Worm (Caenorhabditis elegans): ENCODE results near the gene cyp-34A10.

cyp-34A10 gene

ce11 chrV:3963715-3964114, 9.1 kb downstream of the cyp-34A10 start, which contains the start of gene cyp-34A7:
cyp-34A7 (minus strand) TSS chrV:3963815.
- peak; percentile 42 for TF ChIP-seq nhr-28 (tag; optimal IDR thresholded peaks at IDR 0.05)
- no peak for TF ChIP-seq daf-16 (GFP tag; optimal IDR thresholded peaks at IDR 0.05)
- TF ChIP-seq daf-16 (tag; optimal IDR thresholded peaks at IDR 0.05): no peak
- TF ChIP-seq nhr-48 (tag; optimal IDR thresholded peaks at IDR 0.05): no peak
- no peak for TF ChIP-seq unc-62 (GFP tag; optimal IDR thresholded peaks at IDR 0.05 in 1 of 2)
- no peak for TF ChIP-seq unc-62 (tag; optimal IDR thresholded peaks at IDR 0.05)
- TF ChIP-seq zag-1 (tag; optimal IDR thresholded peaks at IDR 0.05): no peak
- TF ChIP-seq hmg-1.1 (GFP tag; IDR thresholded peaks at IDR 0.05): no peak
- TF ChIP-seq duxl-1 (tag; optimal IDR thresholded peaks at IDR 0.05; ENCODE audit: poor library complexity): no peak
- no peak for TF ChIP-seq aly-2 (tag; optimal IDR thresholded peaks at IDR 0.05)

DNA sequence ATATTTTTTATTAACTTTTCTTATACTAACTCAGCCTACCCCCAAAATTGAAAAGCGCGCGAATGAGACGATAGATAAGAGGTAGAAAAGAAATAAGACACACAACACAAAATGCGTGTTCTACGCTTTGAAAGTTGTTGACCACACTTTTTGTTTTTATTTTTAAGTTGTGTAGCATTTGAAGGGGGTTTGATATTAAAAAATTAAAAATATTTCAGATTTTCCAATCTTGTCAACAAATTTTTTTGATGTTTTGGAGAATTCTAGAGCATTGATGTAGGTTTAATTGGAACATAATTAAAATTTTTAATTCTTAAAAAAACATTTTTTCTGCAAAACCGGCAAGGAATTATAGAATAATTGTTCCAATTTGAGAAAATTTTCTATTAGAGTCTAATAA, 11.6 kb downstream of the cyp-34A10 start, which contains the start of gene cyp-34A6:
TSS of gene cyp-34A6 (minus strand) at position 101 of the 400 bp plus-strand sequence.
- TF ChIP-seq nhr-11 (tag; optimal IDR thresholded peaks at IDR 0.05) (no peak), zip-2 (tag; optimal IDR thresholded peaks at IDR 0.05) (no peak), daf-16 (GFP tag; optimal IDR thresholded peaks at IDR 0.05) (no peak), daf-16 (tag; optimal IDR thresholded peaks at IDR 0.05) (peak; percentile 49), ctbp-1 (GFP tag; IDR thresholded peaks at IDR 0.05) (no peak)

- TF ChIP-seq nhr-28 (tag; optimal IDR thresholded peaks at IDR 0.05) (peak; percentile 49), set-16 (GFP tag; IDR thresholded peaks at IDR 0.05) (no peak), aly-2 (tag; optimal IDR thresholded peaks at IDR 0.05) (no peak)
Observed at ce11 chrV:3957608-3958007, 15.2 kb downstream of the cyp-34A10 start, which contains the start of gene cyp-34A5. cyp-34A5 (minus strand) TSS chrV:3957708.

DNA sequence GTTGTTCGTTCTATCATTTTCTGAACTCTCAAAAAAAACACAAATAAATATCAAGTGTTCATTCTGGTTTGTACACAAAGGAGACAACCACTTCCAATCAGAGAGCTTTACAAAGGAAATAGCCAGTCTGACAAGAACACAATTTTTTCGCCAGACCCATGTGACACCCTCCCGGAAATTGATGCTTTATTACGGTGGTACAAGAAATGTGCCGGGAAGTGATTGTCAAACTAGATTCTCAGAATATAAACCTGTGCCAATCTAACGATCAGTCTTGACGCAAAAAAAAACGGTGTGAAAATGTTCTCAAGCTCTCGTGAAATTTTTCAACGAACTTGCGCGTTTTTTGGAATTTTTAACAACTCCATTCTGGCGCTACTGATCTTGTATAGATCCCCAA, 19.1 kb downstream of the cyp-34A10 start, which contains the start of gene str-247:
TSS of gene str-247 (plus strand) at position 301 of the 400 bp plus-strand sequence.
- TF ChIP-seq attf-4 (tag; optimal IDR thresholded peaks at IDR 0.05) (no peak), T20F7.1 (GFP tag; optimal IDR thresholded peaks at IDR 0.05) (no peak), lin-1 (GFP tag; IDR thresholded peaks at IDR 0.05) (no peak), daf-16 (GFP tag; optimal IDR thresholded peaks at IDR 0.05) (no peak), daf-16 (tag; optimal IDR thresholded peaks at IDR 0.05) (no peak), F37D6.2 (tag; optimal IDR thresholded peaks at IDR 0.05) (no peak), nhr-76 (tag; optimal IDR thresholded peaks at IDR 0.05) (no peak), php-3 (GFP tag; IDR thresholded peaks at IDR 0.05) (no peak), set-16 (GFP tag; IDR thresholded peaks at IDR 0.05) (no peak), nhr-11 (tag; optimal IDR thresholded peaks at IDR 0.05) (no peak), hlh-11 (tag; optimal IDR thresholded peaks at IDR 0.05) (no peak), dmd-9 (GFP tag; IDR thresholded peaks at IDR 0.05) (no peak), ztf-11 (tag; optimal IDR thresholded peaks at IDR 0.05) (no peak), hif-1 (tag; optimal IDR thresholded peaks at IDR 0.05) (no peak), nhr-25 (tag; optimal IDR thresholded peaks at IDR 0.05; ENCODE audit: borderline replicate concordance, insufficient read depth) (no peak), nhr-102 (tag; optimal IDR thresholded peaks at IDR 0.05) (no peak), zip-2 (tag; optimal IDR thresholded peaks at IDR 0.05) (no peak)

DNA sequence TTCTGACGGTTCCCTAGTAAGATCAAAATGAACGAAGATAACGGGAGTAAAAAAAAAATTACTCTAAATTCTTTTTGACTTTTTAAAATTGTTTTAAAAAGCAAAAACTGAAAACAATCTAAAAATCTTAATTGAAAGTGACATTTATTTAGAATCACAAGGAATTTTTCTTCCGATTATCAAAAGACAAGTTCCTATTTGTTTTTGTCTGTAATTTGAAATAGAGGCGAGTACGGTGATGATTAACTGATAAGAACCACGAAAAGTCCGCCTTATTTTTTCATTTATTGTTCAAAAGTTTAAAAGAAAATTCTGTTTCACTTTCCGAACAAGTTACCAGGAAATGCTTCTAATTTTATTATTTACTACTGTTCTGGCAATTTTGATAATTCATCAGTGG, 23.1 kb downstream of the cyp-34A10 start, which contains the start of gene dach-1:
TSS of gene dach-1 (plus strand) at position 301 of the 400 bp plus-strand sequence.
- TF ChIP-seq aha-1 (tag) (peak; percentile 65), F49E8.2 (tag; optimal IDR thresholded peaks at IDR 0.05; ENCODE audit: borderline replicate concordance) (no peak), daf-16 (GFP tag; optimal IDR thresholded peaks at IDR 0.05) (no peak), daf-16 (tag; optimal IDR thresholded peaks at IDR 0.05) (peak; percentile 66)

- no peak for TF ChIP-seq aha-1 (tag)
- TF ChIP-seq tra-1 (GFP tag; IDR thresholded peaks at IDR 0.05): no peak
- no peak for TF ChIP-seq mep-1 (tag; optimal IDR thresholded peaks at IDR 0.05)
- no peak for TF ChIP-seq ceh-82 (tag; optimal IDR thresholded peaks at IDR 0.05)
- no peak for TF ChIP-seq Y5F2A.4 (GFP tag; optimal IDR thresholded peaks at IDR 0.05)
- no peak for TF ChIP-seq unc-39 (tag; optimal IDR thresholded peaks at IDR 0.05)
- no peak for TF ChIP-seq hlh-11 (tag; optimal IDR thresholded peaks at IDR 0.05)
- TF ChIP-seq ceh-44 (GFP tag; IDR thresholded peaks at IDR 0.05): no peak
- no peak for TF ChIP-seq mdt-29 (GFP tag; IDR thresholded peaks at IDR 0.05)
- no peak for TF ChIP-seq vab-7 (GFP tag; IDR thresholded peaks at IDR 0.05)
- no peak for TF ChIP-seq nhr-41 (GFP tag; IDR thresholded peaks at IDR 0.05)
- no peak for TF ChIP-seq daf-16 (GFP tag; optimal IDR thresholded peaks at IDR 0.05)
- no peak for TF ChIP-seq daf-16 (tag; optimal IDR thresholded peaks at IDR 0.05)
- TF ChIP-seq lin-13 (GFP tag; optimal IDR thresholded peaks at IDR 0.05): no peak
- no peak for TF ChIP-seq nhr-102 (tag; optimal IDR thresholded peaks at IDR 0.05)
Observed at ce11 chrV:3945053-3945452, 27.7 kb downstream of the cyp-34A10 start, which contains the start of gene cyp-35B3. cyp-35B3 (plus strand) TSS chrV:3945353.
